Fruit fly (Drosophila melanogaster): ENCODE measurements around the gene Poxm.

Gene Poxm

DNA sequence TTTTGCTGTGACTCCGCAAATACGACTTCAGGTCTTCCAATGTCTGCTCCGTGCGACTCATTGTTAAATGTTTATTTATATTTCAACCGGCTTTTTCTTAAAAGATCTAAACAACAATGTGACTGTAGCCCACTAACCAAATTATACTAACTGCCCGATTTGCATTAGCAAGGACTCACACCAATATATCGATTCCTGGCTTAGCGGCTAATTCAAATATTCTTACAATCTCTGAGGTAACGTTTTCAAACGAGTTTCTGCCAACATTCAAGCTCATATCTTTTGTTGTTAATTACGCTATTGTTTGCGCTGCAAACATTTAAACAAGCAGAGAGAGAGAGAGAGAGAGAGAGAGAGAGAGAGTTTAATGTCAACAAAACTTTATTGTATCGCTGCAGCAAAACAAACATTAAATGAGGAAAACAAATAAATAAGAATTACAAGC lies 25.1 kb downstream of the Poxm start, which contains the start of gene tex (continued):
- TF ChIP-seq grau (tag; optimal IDR thresholded peaks at IDR 0.05) (no peak), CG16815 (GFP tag; optimal IDR thresholded peaks at IDR 0.05) (no peak), HHEX (GFP tag; optimal IDR thresholded peaks at IDR 0.05) (peak; percentile 37), H15 (GFP tag; IDR thresholded peaks at IDR 0.05) (no peak), abd-A (tag; optimal IDR thresholded peaks at IDR 0.05) (no peak), Oli (tag; optimal IDR thresholded peaks at IDR 0.05) (no peak), CG18764 (GFP tag; optimal IDR thresholded peaks at IDR 0.05) (no peak), Dp (GFP tag; optimal IDR thresholded peaks at IDR 0.05) (peak; percentile 98), zen (tag; optimal IDR thresholded peaks at IDR 0.05) (peak; percentile 6), CG10366 (GFP tag; IDR thresholded peaks at IDR 0.05) (no peak), Nf-YA (GFP tag; IDR thresholded peaks at IDR 0.05) (no peak), Jarid2 (GFP tag; optimal IDR thresholded peaks at IDR 0.05) (no peak), B-H2 (GFP tag; optimal IDR thresholded peaks at IDR 0.05) (no peak), CG4424 (GFP tag; optimal IDR thresholded peaks at IDR 0.05) (no peak), CG14014 (GFP tag; IDR thresholded peaks at IDR 0.05) (no peak), crp (GFP tag; optimal IDR thresholded peaks at IDR 0.05) (no peak), CG15011 (GFP tag; optimal IDR thresholded peaks at IDR 0.05) (no peak), CG1647 (GFP tag; optimal IDR thresholded peaks at IDR 0.05) (no peak), dm (GFP tag; optimal IDR thresholded peaks at IDR 0.05) (no peak), CG12236 (GFP tag; optimal IDR thresholded peaks at IDR 0.05) (peak; percentile 52), fru (optimal IDR thresholded peaks at IDR 0.05) (no peak), kni (GFP tag; optimal IDR thresholded peaks at IDR 0.05) (peak; percentile 68), CG9727 (GFP tag; optimal IDR thresholded peaks at IDR 0.05) (peak; percentile 69), Usf (GFP tag; optimal IDR thresholded peaks at IDR 0.05) (no peak), cad (GFP tag; optimal IDR thresholded peaks at IDR 0.05) (no peak), Neu2 (GFP tag; optimal IDR thresholded peaks at IDR 0.05; ENCODE audit: borderline replicate concordance) (no peak), CG9932 (GFP tag; IDR thresholded peaks at IDR 0.05) (no peak), hth (optimal IDR thresholded peaks at IDR 0.05) (no peak), bab2 (GFP tag; optimal IDR thresholded peaks at IDR 0.05) (peak; percentile 36), CG12299 (tag; optimal IDR thresholded peaks at IDR 0.05) (peak; percentile 13), usp (GFP tag; optimal IDR thresholded peaks at IDR 0.05) (no peak), slbo (GFP tag; IDR thresholded peaks at IDR 0.05) (no peak), Opbp (GFP tag; IDR thresholded peaks at IDR 0.05; ENCODE audit: partially characterized antibody) (no peak), CG7271 (tag; optimal IDR thresholded peaks at IDR 0.05) (peak; percentile 44), CG5953 (GFP tag; IDR thresholded peaks at IDR 0.05) (no peak), Kr (GFP tag; optimal IDR thresholded peaks at IDR 0.05) (peak; percentile 14), wdn (GFP tag; IDR thresholded peaks at IDR 0.05) (no peak), cwo (GFP tag; optimal IDR thresholded peaks at IDR 0.05) (no peak), Antp (GFP tag; optimal IDR thresholded peaks at IDR 0.05) (no peak), Ets65A (GFP tag) (no peak), nom (GFP tag; optimal IDR thresholded peaks at IDR 0.05) (no peak), CHES-1-like (GFP tag; optimal IDR thresholded peaks at IDR 0.05) (peak; percentile 44)

DNA sequence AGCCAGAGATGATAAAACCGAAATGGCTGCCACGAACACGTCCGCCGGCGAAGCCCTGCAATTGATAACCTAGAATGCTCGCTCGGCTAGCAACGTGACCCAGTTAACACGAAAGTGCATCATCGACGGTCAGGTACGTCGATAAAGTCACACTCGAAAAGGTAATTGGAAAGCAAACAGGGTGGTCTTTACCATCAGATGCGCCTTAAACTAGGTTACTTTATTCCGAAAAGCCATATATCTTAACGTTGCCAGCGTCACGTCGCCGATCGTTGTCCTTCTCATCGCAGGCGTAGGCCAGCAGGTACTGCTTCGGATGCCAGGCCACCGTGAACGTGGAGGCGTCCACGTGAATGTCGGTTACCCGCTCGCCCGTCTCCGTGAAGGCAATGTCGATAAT lies 26.3 kb downstream of the Poxm start:
- TF ChIP-seq dan (GFP tag; IDR thresholded peaks at IDR 0.05) (no peak), maf-S (GFP tag; optimal IDR thresholded peaks at IDR 0.05) (no peak), CG6654 (GFP tag; optimal IDR thresholded peaks at IDR 0.05) (no peak), odd (GFP tag; optimal IDR thresholded peaks at IDR 0.05) (no peak), kah (GFP tag; optimal IDR thresholded peaks at IDR 0.05) (no peak), Med (GFP tag) (peak; percentile 36), CG4328 (GFP tag; optimal IDR thresholded peaks at IDR 0.05) (no peak), CG8281 (tag; optimal IDR thresholded peaks at IDR 0.05) (no peak), BEAF-32 (GFP tag; optimal IDR thresholded peaks at IDR 0.05) (no peak), emc (GFP tag; optimal IDR thresholded peaks at IDR 0.05) (no peak), BtbVII (GFP tag; optimal IDR thresholded peaks at IDR 0.05) (no peak), cad (GFP tag; optimal IDR thresholded peaks at IDR 0.05) (peak; percentile 82), lmd (GFP tag; IDR thresholded peaks at IDR 0.05) (no peak), CG12299 (tag; optimal IDR thresholded peaks at IDR 0.05) (no peak), Scr (GFP tag; IDR thresholded peaks at IDR 0.05; ENCODE audit: partially characterized antibody) (no peak)
